Fruit fly (Drosophila melanogaster) whole organism, prepupa: Measurements from ENCODE around the gene Fer3.

Source experiments
- CG10631 ChIP-seq: fragments of 200-800 bp; sonication (Bioruptor generic); optimal IDR thresholded peaks from 2 replicates; lab custom pipeline; 2016; ENCODE audit warnings: missing biosample characterization, missing genetic modification characterization
- CG11902 ChIP-seq: fragments of 200-800 bp; sonication (Bioruptor generic); optimal IDR thresholded peaks from 3 replicates; lab custom pipeline; 2016; ENCODE audit warnings: missing biosample characterization, missing genetic modification characterization
- CG15336 ChIP-seq: fragments of 200-800 bp; sonication (Bioruptor generic); IDR thresholded peaks from 2 replicates; pipeline ENCODE4 v1.3.6; 2022; ENCODE audit warnings: missing biosample characterization, missing genetic modification characterization
- CG1621 ChIP-seq: fragments of 200-800 bp; sonication (Bioruptor generic); optimal IDR thresholded peaks from 3 replicates; lab custom pipeline; 2018; ENCODE audit warnings: missing biosample characterization, mild to moderate bottlenecking, missing genetic modification characterization
- CG16779 ChIP-seq: fragments of 200-800 bp; sonication (Bioruptor generic); optimal IDR thresholded peaks from 3 replicates; lab custom pipeline; 2017; ENCODE audit warnings: missing biosample characterization, mild to moderate bottlenecking, missing genetic modification characterization
- CG3032 ChIP-seq: fragments of 200-800 bp; optimal IDR thresholded peaks from 2 replicates; lab custom pipeline; 2019; ENCODE audit warnings: missing biosample characterization, mild to moderate bottlenecking, missing genetic modification characterization, moderate library complexity
- CG31627 ChIP-seq: fragments of 200-800 bp; sonication (Bioruptor generic); optimal IDR thresholded peaks from 3 replicates; lab custom pipeline; 2016; ENCODE audit warnings: missing biosample characterization, missing genetic modification characterization
- CG32006 ChIP-seq: fragments of 200-800 bp; sonication (Bioruptor generic); optimal IDR thresholded peaks from 3 replicates; lab custom pipeline; 2017; ENCODE audit warnings: missing biosample characterization, mild to moderate bottlenecking, missing genetic modification characterization
- CG34406 ChIP-seq: fragments of 200-800 bp; sonication (Bioruptor generic); optimal IDR thresholded peaks from 3 replicates; lab custom pipeline; 2016; ENCODE audit warnings: missing biosample characterization, missing genetic modification characterization
- CG4318 ChIP-seq: fragments of 200-800 bp; sonication (Bioruptor generic); optimal IDR thresholded peaks from 3 replicates; lab custom pipeline; 2017; ENCODE audit warnings: missing biosample characterization, mild to moderate bottlenecking, missing genetic modification characterization
- CG6163 ChIP-seq: fragments of 200-800 bp; sonication (Bioruptor generic); IDR thresholded peaks from 3 replicates; pipeline ENCODE4 v1.3.6; 2022; ENCODE audit warnings: missing biosample characterization, missing genetic modification characterization
- CG6276 ChIP-seq: fragments of 200-800 bp; sonication (Bioruptor generic); optimal IDR thresholded peaks from 2 replicates; lab custom pipeline; 2017; ENCODE audit warnings: missing biosample characterization, mild to moderate bottlenecking, missing genetic modification characterization
- CG6792 ChIP-seq: fragments of 200-800 bp; sonication (Bioruptor generic); optimal IDR thresholded peaks from 3 replicates; lab custom pipeline; 2016; ENCODE audit warnings: missing biosample characterization, missing genetic modification characterization
- CG6808 ChIP-seq: fragments of 200-800 bp; sonication (Bioruptor generic); optimal IDR thresholded peaks from 3 replicates; lab custom pipeline; 2017; ENCODE audit warnings: missing biosample characterization, missing genetic modification characterization, mild to moderate bottlenecking, moderate library complexity, missing genetic modification reagents
- CG6854 ChIP-seq: fragments of 200-800 bp; sonication (Bioruptor generic); optimal IDR thresholded peaks from 2 replicates; lab custom pipeline; 2017; ENCODE audit warnings: missing biosample characterization, mild to moderate bottlenecking, missing genetic modification characterization
- CG8119 ChIP-seq: fragments of 200-800 bp; sonication (Bioruptor generic); IDR thresholded peaks from 3 replicates; pipeline ENCODE4 v1.3.6; 2022; ENCODE audit warnings: missing biosample characterization, missing genetic modification characterization
- CG8319 ChIP-seq: fragments of 200-800 bp; sonication (Bioruptor generic); optimal IDR thresholded peaks from 3 replicates; lab custom pipeline; 2016; ENCODE audit warnings: missing biosample characterization, missing genetic modification characterization
- CG8632 ChIP-seq: fragments of 200-800 bp; sonication (Bioruptor generic); optimal IDR thresholded peaks from 3 replicates; lab custom pipeline; 2016; ENCODE audit warnings: missing biosample characterization, missing genetic modification characterization
- CG9139 ChIP-seq: fragments of 200-800 bp; sonication (Bioruptor generic); optimal IDR thresholded peaks from 3 replicates; lab custom pipeline; 2017; ENCODE audit warnings: missing biosample characterization, mild to moderate bottlenecking, missing genetic modification characterization
- Eip78C ChIP-seq: fragments of 200-800 bp; sonication (Bioruptor generic); peaks from one replicate; lab custom pipeline; 2016; ENCODE audit warnings: missing biosample characterization, missing genetic modification characterization
- Eip93F ChIP-seq: fragments of 200-800 bp; sonication (Bioruptor generic); optimal IDR thresholded peaks from 2 replicates; lab custom pipeline; 2016; ENCODE audit warnings: missing biosample characterization, mild to moderate bottlenecking, missing genetic modification characterization
- Ets21C ChIP-seq: fragments of 200-800 bp; sonication (Bioruptor generic); optimal IDR thresholded peaks from 3 replicates; lab custom pipeline; 2016; ENCODE audit warnings: missing biosample characterization, missing genetic modification characterization
- Ets96B ChIP-seq: fragments of 200-800 bp; optimal IDR thresholded peaks from 2 replicates; lab custom pipeline; 2019; ENCODE audit warnings: missing biosample characterization, mild to moderate bottlenecking, missing genetic modification characterization, moderate library complexity
- Gug ChIP-seq: fragments of 200-800 bp; sonication (Bioruptor generic); IDR thresholded peaks from 2 replicates; pipeline ENCODE4 v1.3.6; 2022; ENCODE audit warnings: missing biosample characterization, missing genetic modification characterization
- Hr38 ChIP-seq: sonication (Bioruptor generic); optimal IDR thresholded peaks from 2 replicates; lab custom pipeline; 2016; ENCODE audit warnings: missing biosample characterization, missing genetic modification characterization
- Hr39 ChIP-seq: fragments of 200-800 bp; sonication (Bioruptor generic); optimal IDR thresholded peaks from 2 replicates; lab custom pipeline; 2016; ENCODE audit warnings: missing biosample characterization, missing genetic modification characterization
- Hr4 ChIP-seq: fragments of 200-800 bp; sonication (Bioruptor generic); optimal IDR thresholded peaks from 3 replicates; lab custom pipeline; 2016; ENCODE audit warnings: missing biosample characterization, missing genetic modification characterization
- Met ChIP-seq: fragments of 200-800 bp; sonication (Bioruptor generic); optimal IDR thresholded peaks from 3 replicates; lab custom pipeline; 2016; ENCODE audit warnings: missing biosample characterization, missing genetic modification characterization
- Smox ChIP-seq: fragments of 200-800 bp; sonication (Bioruptor generic); optimal IDR thresholded peaks from 3 replicates; lab custom pipeline; 2016; ENCODE audit warnings: missing biosample characterization, missing genetic modification characterization
- Sox102F ChIP-seq: fragments of 200-800 bp; sonication (Bioruptor generic); optimal IDR thresholded peaks from 2 replicates; lab custom pipeline; 2016; ENCODE audit warnings: missing biosample characterization, mild to moderate bottlenecking, missing genetic modification characterization
- Sox14 ChIP-seq: fragments of 200-800 bp; sonication (Bioruptor generic); optimal IDR thresholded peaks from 3 replicates; lab custom pipeline; 2016; ENCODE audit warnings: missing biosample characterization, missing genetic modification characterization
- Sox15 ChIP-seq: fragments of 200-800 bp; sonication (Bioruptor generic); optimal IDR thresholded peaks from 3 replicates; lab custom pipeline; 2016; ENCODE audit warnings: missing biosample characterization, missing genetic modification characterization
- achi ChIP-seq: fragments of 200-800 bp; sonication (Bioruptor generic); optimal IDR thresholded peaks from 3 replicates; lab custom pipeline; 2016; ENCODE audit warnings: missing biosample characterization, missing genetic modification characterization
- acj6 ChIP-seq: fragments of 200-800 bp; sonication (Bioruptor generic); optimal IDR thresholded peaks from 3 replicates; lab custom pipeline; 2016; ENCODE audit warnings: missing biosample characterization, missing genetic modification characterization
- cyc ChIP-seq: fragments of 200-800 bp; sonication (Bioruptor generic); optimal IDR thresholded peaks from 3 replicates; lab custom pipeline; 2016; ENCODE audit warnings: missing biosample characterization, missing genetic modification characterization
- dsx ChIP-seq: fragments of 200-800 bp; optimal IDR thresholded peaks from 3 replicates; lab custom pipeline; 2019; ENCODE audit warnings: missing biosample characterization, mild to moderate bottlenecking, missing genetic modification characterization, moderate library complexity; ENCODE audit not compliant: poor library complexity, severe bottlenecking
- eg ChIP-seq: fragments of 200-800 bp; sonication (Bioruptor generic); IDR thresholded peaks from 3 replicates; pipeline ENCODE4 v1.3.6; 2022; ENCODE audit warnings: missing biosample characterization, missing genetic modification characterization
- esn ChIP-seq: fragments of 200-800 bp; sonication (Bioruptor generic); optimal IDR thresholded peaks from 2 replicates; lab custom pipeline; 2016; ENCODE audit warnings: missing biosample characterization, mild to moderate bottlenecking, missing genetic modification characterization, moderate library complexity
- fd59A ChIP-seq: fragments of 200-800 bp; sonication (Bioruptor generic); optimal IDR thresholded peaks from 2 replicates; lab custom pipeline; 2017; ENCODE audit warnings: missing biosample characterization, mild to moderate bottlenecking, missing genetic modification characterization, missing genetic modification reagents
- net ChIP-seq: fragments of 200-800 bp; sonication (Bioruptor generic); optimal IDR thresholded peaks from 3 replicates; lab custom pipeline; 2016; ENCODE audit warnings: missing biosample characterization, missing genetic modification characterization
- pdm3 ChIP-seq: fragments of 200-800 bp; sonication (Bioruptor generic); optimal IDR thresholded peaks from 3 replicates; lab custom pipeline; 2016; ENCODE audit warnings: missing biosample characterization, missing genetic modification characterization
- salr ChIP-seq, 2 experiments: fragments of 200-800 bp; sonication (Bioruptor generic); optimal IDR thresholded peaks; 3 replicates each; lab custom pipeline; 2016 to 2018; ENCODE audit warnings: missing biosample characterization in 2 of 2, missing genetic modification characterization in 2 of 2, mild to moderate bottlenecking in 1 of 2
- spab ChIP-seq: fragments of 200-800 bp; sonication (Bioruptor generic); optimal IDR thresholded peaks from 2 replicates; lab custom pipeline; 2017; ENCODE audit warnings: missing biosample characterization, mild to moderate bottlenecking, missing genetic modification characterization, missing genetic modification reagents
- ss ChIP-seq, 2 experiments: fragments of 200-800 bp; sonication (Bioruptor generic); optimal IDR thresholded peaks; 2 replicates in 1 of 2; 3 replicates in 1 of 2; lab custom pipeline; 2017 to 2018; ENCODE audit warnings: mild to moderate bottlenecking in 2 of 2, missing biosample characterization in 2 of 2, missing genetic modification characterization in 2 of 2, moderate library complexity in 1 of 2
- svp ChIP-seq: fragments of 200-800 bp; sonication (Bioruptor generic); peaks from one replicate; lab custom pipeline; 2016; ENCODE audit warnings: missing biosample characterization, missing genetic modification characterization
- topi ChIP-seq: fragments of 200-800 bp; sonication (Bioruptor generic); optimal IDR thresholded peaks from 3 replicates; lab custom pipeline; 2016; ENCODE audit warnings: missing biosample characterization, missing genetic modification characterization
- vri ChIP-seq: fragments of 200-800 bp; sonication (Bioruptor generic); optimal IDR thresholded peaks from 3 replicates; lab custom pipeline; 2016; ENCODE audit warnings: missing biosample characterization, mild to moderate bottlenecking, missing genetic modification characterization

The Fer3 gene

DNA sequence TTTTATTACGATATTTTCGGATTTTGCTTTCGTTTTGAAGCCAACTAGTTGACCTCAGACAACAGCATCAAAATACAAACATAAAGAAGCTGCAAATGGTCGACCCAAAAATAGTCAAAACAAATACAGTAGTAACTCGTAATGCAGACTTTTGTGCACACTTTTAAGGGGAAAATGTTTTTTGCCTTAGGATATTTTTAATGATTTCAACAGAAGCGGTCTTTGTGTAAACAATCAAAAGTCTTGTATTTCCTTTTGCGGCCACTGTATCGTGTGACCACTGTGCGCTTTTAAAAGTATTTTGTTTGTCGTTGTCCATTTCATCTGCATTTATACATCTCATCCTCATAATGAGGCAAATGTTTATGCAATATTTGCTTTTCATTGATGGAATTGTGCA is 44.7 kb downstream of the Fer3 start (continued):
- TF ChIP-seq acj6 (GFP tag; lab: Kevin White, UChicago) (peak; percentile 90), CG6276 (GFP tag; lab: Kevin White, UChicago) (peak; percentile 77), eg (GFP tag; lab: Robert Waterston, UW) (peak; percentile 94), Sox15 (GFP tag; lab: Kevin White, UChicago) (peak; percentile 90), spab (GFP tag; lab: Kevin White, UChicago) (peak; percentile 55), CG32006 (GFP tag; lab: Kevin White, UChicago) (peak; percentile 86), Eip93F (GFP tag; lab: Kevin White, UChicago) (no peak), CG34406 (GFP tag; lab: Kevin White, UChicago) (peak; percentile 81), Hr38 (GFP tag; lab: Kevin White, UChicago) (peak; percentile 61), esn (peak; percentile 88), topi (GFP tag; lab: Kevin White, UChicago) (peak; percentile 89), CG6792 (GFP tag; lab: Kevin White, UChicago) (peak; percentile 85), Met (peak; percentile 87), CG6808 (GFP tag; lab: Kevin White, UChicago) (peak; percentile 73), svp (peak; percentile 94), CG31627 (GFP tag; lab: Kevin White, UChicago) (peak; percentile 94), cyc (peak; percentile 94), Gug (GFP tag; lab: Robert Waterston, UW) (peak; percentile 83), Ets96B (tag; lab: Kevin White, UChicago) (peak; percentile 70), CG9139 (GFP tag; lab: Kevin White, UChicago) (peak; percentile 37), CG8319 (GFP tag; lab: Kevin White, UChicago) (peak; percentile 82), CG3032 (tag; lab: Kevin White, UChicago) (peak; percentile 77)

DNA sequence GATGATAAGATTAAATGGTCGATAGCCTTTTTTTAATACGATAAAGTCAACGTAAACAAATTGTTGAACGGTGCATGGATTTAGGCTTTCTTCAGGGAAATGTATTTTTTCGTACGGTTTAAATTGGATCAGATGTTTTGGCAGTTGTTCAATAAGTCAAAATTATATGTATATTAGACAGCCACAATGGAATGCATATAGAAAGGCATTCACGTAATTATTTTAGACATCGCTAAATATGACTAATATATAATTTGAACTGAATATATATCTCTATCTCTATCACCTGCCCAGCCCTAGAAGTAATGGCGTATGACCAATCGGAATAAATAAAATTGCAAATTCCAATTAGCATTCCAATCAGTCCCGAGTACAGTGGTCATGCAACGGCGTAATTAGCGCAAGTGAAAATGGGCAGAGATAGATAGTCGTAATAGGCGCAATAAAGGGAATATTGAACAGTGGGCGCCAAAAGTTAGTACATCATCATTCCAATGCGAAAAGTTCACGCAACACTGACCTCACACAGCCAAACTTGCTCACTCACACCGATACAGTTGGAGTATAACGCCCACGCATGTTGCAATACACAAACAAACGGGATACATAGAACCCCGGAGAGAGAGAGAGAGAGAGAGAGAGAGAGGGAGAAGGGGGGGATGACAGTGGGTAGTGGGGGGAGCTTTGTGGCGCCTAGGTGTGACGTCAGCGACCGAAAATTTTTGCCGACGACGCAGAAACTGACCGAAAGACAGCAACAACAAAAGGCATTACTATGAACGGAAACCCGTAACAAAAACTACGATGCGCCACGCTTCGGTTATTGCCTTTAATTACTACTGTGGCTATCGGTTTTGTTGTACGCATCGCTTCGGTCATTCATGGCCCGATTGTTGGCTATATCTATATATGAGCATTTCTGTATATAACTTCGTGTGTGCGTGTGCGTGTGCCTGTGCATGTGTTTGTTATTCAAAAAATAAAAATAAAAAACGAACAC is 45.5 kb downstream of the Fer3 start:
- TF ChIP-seq CG8319 (GFP tag; lab: Kevin White, UChicago) (no peak), svp (peak; percentile 12), Gug (GFP tag; lab: Robert Waterston, UW) (no peak), achi (no peak), CG15336 (GFP tag; lab: Robert Waterston, UW) (no peak), pdm3 (GFP tag; lab: Kevin White, UChicago) (no peak), CG6163 (GFP tag; lab: Robert Waterston, UW) (0 out of 3 replicates have a peak, but pooled peaks have one; percentile 29), Ets21C (GFP tag; lab: Kevin White, UChicago) (no peak), CG10631 (GFP tag; lab: Kevin White, UChicago) (no peak), CG8632 (GFP tag; lab: Kevin White, UChicago) (no peak), CG4318 (GFP tag; lab: Kevin White, UChicago) (no peak), CG9139 (GFP tag; lab: Kevin White, UChicago) (no peak), Hr39 (GFP tag; lab: Kevin White, UChicago) (no peak), CG8119 (no peak; the same call in 2 of the 3 replicates), Sox102F (no peak), ss (GFP tag; optimal IDR thresholded peaks at IDR 0.05; lab: Kevin White, UChicago) (no peak), Eip78C (GFP tag; lab: Kevin White, UChicago) (peak; percentile 4), topi (GFP tag; lab: Kevin White, UChicago) (no peak), spab (GFP tag; lab: Kevin White, UChicago) (no peak), CG16779 (tag; lab: Kevin White, UChicago) (no peak), CG1621 (tag; lab: Kevin White, UChicago) (no peak), Smox (GFP tag; lab: Kevin White, UChicago) (no peak), CG6854 (GFP tag; lab: Kevin White, UChicago) (no peak), Sox15 (GFP tag; lab: Kevin White, UChicago) (no peak), dsx (GFP tag; lab: Kevin White, UChicago) (no peak), Sox14 (no peak), Hr4 (no peak), CG3032 (tag; lab: Kevin White, UChicago) (no peak), Eip93F (GFP tag; lab: Kevin White, UChicago) (peak; percentile 51), net (GFP tag; lab: Kevin White, UChicago) (no peak), fd59A (GFP tag; lab: Kevin White, UChicago) (no peak), CG11902 (no peak), vri (GFP tag; lab: Kevin White, UChicago) (no peak), salr (GFP tag; optimal IDR thresholded peaks at IDR 0.05; lab: Kevin White, UChicago) (no peak), eg (GFP tag; lab: Robert Waterston, UW) (0 out of 3 replicates have a peak, but pooled peaks have one; percentile 32)
